Worm (Caenorhabditis elegans) whole organism, young adult: ENCODE results near the gene rpac-40.

ENCODE experiments used
- C17E4.6 ChIP-seq: fragments of 200-800 bp; sonication (Bioruptor generic); IDR thresholded peaks from 2 replicates; pipeline ENCODE4 v1.3.6; 2022; ENCODE audit warnings: missing genetic modification reagents, missing genetic modification characterization, missing compliant biosample characterization
- K11D2.4 ChIP-seq: fragments of 200-800 bp; sonication (Bioruptor generic); IDR thresholded peaks from 2 replicates; pipeline ENCODE4 v1.3.6; 2022; ENCODE audit warnings: missing genetic modification reagents, missing genetic modification characterization, missing compliant biosample characterization
- attf-6 ChIP-seq: fragments of 200-800 bp; sonication (Bioruptor generic); IDR thresholded peaks from 2 replicates; pipeline ENCODE4 v1.3.6; 2022; ENCODE audit warnings: missing genetic modification reagents, missing genetic modification characterization, missing compliant biosample characterization
- dpff-1 ChIP-seq: sonication (generic microtip); optimal IDR thresholded peaks from 2 replicates; lab custom pipeline; 2017; ENCODE audit warnings: mild to moderate bottlenecking, missing genetic modification characterization, missing compliant biosample characterization
- efl-1 ChIP-seq: fragments of 150-350 bp; optimal IDR thresholded peaks from 2 replicates; lab custom pipeline; 2014; ENCODE audit warnings: missing biosample characterization, missing genetic modification reagents, missing genetic modification characterization
- lin-35 ChIP-seq, 3 experiments: fragments of 150-350 bp in 2 of 3; sonication (generic microtip) in 1 of 3; optimal IDR thresholded peaks; 2 replicates each; lab custom pipeline; 2014 to 2018; ENCODE audit warnings: missing biosample characterization in 3 of 3, missing genetic modification characterization in 3 of 3, missing genetic modification reagents in 3 of 3
- lin-40 ChIP-seq: sonication (generic microtip); optimal IDR thresholded peaks from 2 replicates; lab custom pipeline; 2016; ENCODE audit warnings: missing genetic modification characterization, mild to moderate bottlenecking, missing compliant biosample characterization, missing genotype, missing genetic modification reagents
- lsy-27 ChIP-seq: sonication (generic microtip); optimal IDR thresholded peaks from 2 replicates; lab custom pipeline; 2017; ENCODE audit warnings: missing genetic modification characterization, mild to moderate bottlenecking, missing compliant biosample characterization, antibody characterized with exemption, missing genotype, borderline replicate concordance; ENCODE audit not compliant: insufficient read depth
- nfya-2 ChIP-seq: fragments of 200-800 bp; sonication (Bioruptor generic); IDR thresholded peaks from 2 replicates; pipeline ENCODE4 v1.3.6; 2022; ENCODE audit warnings: missing genetic modification reagents, missing genetic modification characterization, missing compliant biosample characterization
- nhr-80 ChIP-seq: sonication (generic microtip); optimal IDR thresholded peaks from 2 replicates; lab custom pipeline; 2016; ENCODE audit warnings: missing genetic modification characterization, missing compliant biosample characterization
- pha-4 ChIP-seq: fragments of 150-350 bp; sonication (generic microtip); optimal IDR thresholded peaks from 2 replicates; lab custom pipeline; 2014; ENCODE audit warnings: missing biosample characterization, missing genetic modification reagents, missing genetic modification characterization
- rec-8 ChIP-seq, 2 experiments: sonication (generic microtip); optimal IDR thresholded peaks; 2 replicates each; lab custom pipeline; 2016; ENCODE audit warnings: mild to moderate bottlenecking in 2 of 2, missing genetic modification characterization in 2 of 2, missing genetic modification reagents in 2 of 2, missing genotype in 2 of 2, missing biosample characterization in 1 of 2, missing compliant biosample characterization in 1 of 2, moderate library complexity in 1 of 2
- ztf-25 ChIP-seq: fragments of 200-800 bp; sonication (Bioruptor generic); IDR thresholded peaks from 2 replicates; pipeline ENCODE4 v1.3.6; 2022; ENCODE audit warnings: missing genetic modification reagents, missing genetic modification characterization, missing compliant biosample characterization

- TF ChIP-seq dpff-1 (no peak), C17E4.6 (GFP tag; lab: Robert Waterston, UW) (no peak), lin-40 (tag; lab: Kevin White, UChicago) (no peak), efl-1 (GFP tag; lab: Kevin White, UChicago) (no peak), K11D2.4 (no peak), attf-6 (GFP tag; lab: Robert Waterston, UW) (no peak), ztf-25 (GFP tag; lab: Robert Waterston, UW) (no peak), lin-35 (GFP tag; optimal IDR thresholded peaks at IDR 0.05; lab: Kevin White, UChicago) (no peak), pha-4 (no peak), lsy-27 (tag; lab: Kevin White, UChicago) (no peak), nhr-80 (tag; lab: Kevin White, UChicago) (no peak), nfya-2 (GFP tag; lab: Robert Waterston, UW) (no peak), rec-8 (tag; optimal IDR thresholded peaks at IDR 0.05; lab: Kevin White, UChicago) (no peak)
Measured at ce11 chrV:4162922-4163321, 36.4 kb upstream of the rpac-40 start, which contains the start of gene Y45G5AM.4.
